Worm (Caenorhabditis elegans): ENCODE data around the gene R05H10.1.

DNA sequence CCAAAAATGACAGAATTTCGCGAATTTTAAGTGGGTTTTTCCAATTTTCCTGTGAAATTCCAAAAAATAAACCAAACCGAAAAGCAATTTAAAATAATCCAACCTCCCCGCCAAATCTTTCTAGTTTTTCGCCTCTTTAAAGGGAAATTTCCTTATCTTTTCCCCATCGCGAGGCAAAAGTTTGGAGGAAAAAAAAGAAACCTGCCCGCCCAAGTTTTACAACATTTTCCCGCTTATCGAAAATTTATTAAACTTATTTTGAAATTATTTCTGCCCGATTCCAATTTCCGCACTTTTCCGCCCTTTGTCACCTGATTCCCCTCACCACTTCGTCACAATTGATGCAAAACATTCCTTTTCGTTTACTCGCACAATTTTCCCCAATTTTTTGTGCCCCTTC, 39.4 kb upstream of the R05H10.1 start, which contains the start of gene osta-3:
- TF ChIP-seq snpc-1.3 (tag; optimal IDR thresholded peaks at IDR 0.05; ENCODE audit: insufficient read depth) (no peak), ztf-26 (tag; optimal IDR thresholded peaks at IDR 0.05) (no peak), dpff-1 (tag; optimal IDR thresholded peaks at IDR 0.05) (no peak)
